Fruit fly (Drosophila melanogaster): Measurements from ENCODE around the gene lost.
A peak's percentile ranks its signal among the peaks of the same experiment; 100 is the strongest.

lost gene

dm6 chr3R:4397403-4398079 is 5.3 kb upstream of the lost start, which contains the start of gene CG9855 (continued):
- TF ChIP-seq hbn (GFP tag; IDR thresholded peaks at IDR 0.05; ENCODE audit: partially characterized antibody) (peak; percentile 37; the same call in 1 of the 2 replicates), Xrp1 (GFP tag; IDR thresholded peaks at IDR 0.05) (no peak), CG9797 (GFP tag; optimal IDR thresholded peaks at IDR 0.05) (peak; percentile 86), lmd (GFP tag; IDR thresholded peaks at IDR 0.05) (no peak), ato (GFP tag; IDR thresholded peaks at IDR 0.05; ENCODE audit: partially characterized antibody) (no peak), Pdp1 (GFP tag; optimal IDR thresholded peaks at IDR 0.05) (peak in 1 of 2 experiments; percentile 79), CTCF (GFP tag; optimal IDR thresholded peaks at IDR 0.05) (peak; percentile 91), CG7271 (tag; optimal IDR thresholded peaks at IDR 0.05) (no peak), CG4617 (GFP tag; optimal IDR thresholded peaks at IDR 0.05; ENCODE audit: borderline replicate concordance) (peak; percentile 83), Elba2 (GFP tag; optimal IDR thresholded peaks at IDR 0.05) (peak; percentile 24), CG8290 (GFP tag; optimal IDR thresholded peaks at IDR 0.05) (peak; percentile 24), CG8290 (tag; optimal IDR thresholded peaks at IDR 0.05) (peak in 1 of 2 experiments; percentile 20), knrl (GFP tag; IDR thresholded peaks at IDR 0.05; ENCODE audit: partially characterized antibody) (0 out of 3 replicates have a peak, but pooled peaks have one; percentile 11), Sin3A (optimal IDR thresholded peaks at IDR 0.05) (peak; percentile 18), YL-1 (GFP tag; optimal IDR thresholded peaks at IDR 0.05) (peak; percentile 79), ftz-f1 (GFP tag; optimal IDR thresholded peaks at IDR 0.05) (peak; percentile 59), PHDP (tag; optimal IDR thresholded peaks at IDR 0.05) (no peak), CG11696 (GFP tag; IDR thresholded peaks at IDR 0.05) (no peak), CG11504 (tag; optimal IDR thresholded peaks at IDR 0.05) (peak; percentile 2), Med (GFP tag) (peak; percentile 61), CG9727 (GFP tag; optimal IDR thresholded peaks at IDR 0.05) (no peak), row (GFP tag; IDR thresholded peaks at IDR 0.05) (peak; percentile 49), CG10267 (tag; optimal IDR thresholded peaks at IDR 0.05) (peak; percentile 45), CG2116 (GFP tag; optimal IDR thresholded peaks at IDR 0.05) (peak; percentile 40), H2.0 (GFP tag; IDR thresholded peaks at IDR 0.05) (no peak), CG17829 (tag; optimal IDR thresholded peaks at IDR 0.05) (peak; percentile 50), emc (GFP tag; optimal IDR thresholded peaks at IDR 0.05) (no peak), CG8089 (GFP tag; optimal IDR thresholded peaks at IDR 0.05) (no peak), D19B (GFP tag; optimal IDR thresholded peaks at IDR 0.05) (no peak), Fer1 (GFP tag; optimal IDR thresholded peaks at IDR 0.05) (peak; percentile 8), Xbp1 (GFP tag; optimal IDR thresholded peaks at IDR 0.05) (no peak), CG4282 (GFP tag; optimal IDR thresholded peaks at IDR 0.05) (no peak), Bgb (GFP tag; IDR thresholded peaks at IDR 0.05; ENCODE audit: partially characterized antibody) (peak; percentile 13; the same call in 1 of the 2 replicates), Myb (GFP tag; optimal IDR thresholded peaks at IDR 0.05) (no peak), Spps (tag; optimal IDR thresholded peaks at IDR 0.05) (no peak), CoRest (tag; optimal IDR thresholded peaks at IDR 0.05) (peak; percentile 23), ham (GFP tag; IDR thresholded peaks at IDR 0.05) (no peak), CG10431 (GFP tag; optimal IDR thresholded peaks at IDR 0.05) (peak; percentile 11), CG5953 (GFP tag; IDR thresholded peaks at IDR 0.05) (no peak), sens (GFP tag) (peak; percentile 48), CG1529 (GFP tag; optimal IDR thresholded peaks at IDR 0.05) (no peak), ash1 (GFP tag; optimal IDR thresholded peaks at IDR 0.05) (no peak), Blimp-1 (GFP tag; optimal IDR thresholded peaks at IDR 0.05) (peak; percentile 34), HmgZ (tag; optimal IDR thresholded peaks at IDR 0.05) (peak; percentile 21), CG6791 (GFP tag; IDR thresholded peaks at IDR 0.05; ENCODE audit: partially characterized antibody) (peak; percentile 48; the same call in 2 of the 3 replicates), CG31224 (GFP tag; IDR thresholded peaks at IDR 0.05) (no peak), tap (tag; optimal IDR thresholded peaks at IDR 0.05) (no peak)

Data from whole organism, embryonic.